Worm (Caenorhabditis elegans) whole organism, L3 larva: ENCODE results near the gene rnp-7.

Experiments used
- R02D3.7 ChIP-seq: fragments of 150-350 bp; optimal IDR thresholded peaks from 2 replicates; lab custom pipeline; 2014; ENCODE audit warnings: missing biosample characterization, missing genetic modification characterization
- ZK546.5 ChIP-seq: sonication (generic microtip); optimal IDR thresholded peaks from 2 replicates; lab custom pipeline; 2017; ENCODE audit warnings: missing biosample characterization, missing genetic modification characterization
- aly-2 ChIP-seq: fragments of 150-350 bp; optimal IDR thresholded peaks from 2 replicates; lab custom pipeline; 2014; ENCODE audit warnings: missing biosample characterization, missing genetic modification characterization
- ama-1 ChIP-seq: fragments of 150-350 bp; optimal IDR thresholded peaks from 2 replicates; lab custom pipeline; 2018
- ceh-28 ChIP-seq: fragments of 150-350 bp; optimal IDR thresholded peaks from 2 replicates; lab custom pipeline; 2014; ENCODE audit warnings: missing biosample characterization, missing genetic modification reagents, missing genetic modification characterization
- ceh-82 ChIP-seq: fragments of 150-350 bp; optimal IDR thresholded peaks from 2 replicates; lab custom pipeline; 2014; ENCODE audit warnings: missing biosample characterization, missing genetic modification characterization
- ceh-9 ChIP-seq: sonication (generic microtip); optimal IDR thresholded peaks from 2 replicates; lab custom pipeline; 2018; ENCODE audit warnings: missing biosample characterization, missing genetic modification characterization
- daf-12 ChIP-seq: fragments of 150-350 bp; optimal IDR thresholded peaks from 2 replicates; lab custom pipeline; 2014; ENCODE audit warnings: missing biosample characterization, missing genetic modification reagents, missing genetic modification characterization
- egl-27 ChIP-seq: sonication (generic microtip); optimal IDR thresholded peaks from 4 replicates; lab custom pipeline; 2017; ENCODE audit warnings: missing biosample characterization, missing genetic modification reagents, missing genetic modification characterization
- egl-5 ChIP-seq: fragments of 150-350 bp; optimal IDR thresholded peaks from 2 replicates; lab custom pipeline; 2017; ENCODE audit warnings: missing biosample characterization, missing genetic modification reagents, missing genetic modification characterization, inconsistent platforms
- elt-1 ChIP-seq: fragments of 150-350 bp; optimal IDR thresholded peaks from 2 replicates; lab custom pipeline; 2014; ENCODE audit warnings: missing biosample characterization, missing genetic modification characterization
- elt-2 ChIP-seq: sonication (generic microtip); optimal IDR thresholded peaks from 2 replicates; lab custom pipeline; 2016; ENCODE audit warnings: missing genetic modification reagents, mild to moderate bottlenecking, missing genetic modification characterization, missing compliant biosample characterization
- elt-3 ChIP-seq, 3 experiments: fragments of 150-350 bp in 1 of 3; sonication (generic microtip) in 2 of 3; optimal IDR thresholded peaks; 2 replicates in 2 of 3; 4 replicates in 1 of 3; lab custom pipeline; 2014 to 2017; ENCODE audit warnings: missing biosample characterization in 3 of 3, missing genetic modification characterization in 3 of 3
- eor-1 ChIP-seq, 2 experiments: fragments of 150-350 bp; optimal IDR thresholded peaks; 2 replicates each; lab custom pipeline; 2014 to 2018; ENCODE audit warnings: missing biosample characterization in 2 of 2, missing genetic modification characterization in 2 of 2
- fkh-10 ChIP-seq: sonication (generic microtip); optimal IDR thresholded peaks from 2 replicates; lab custom pipeline; 2017; ENCODE audit warnings: missing biosample characterization, missing genetic modification reagents, missing genetic modification characterization
- fkh-2 ChIP-seq: fragments of 150-350 bp; optimal IDR thresholded peaks from 2 replicates; lab custom pipeline; 2014; ENCODE audit warnings: missing biosample characterization, missing genetic modification reagents, missing genetic modification characterization
- fos-1 ChIP-seq: fragments of 150-350 bp; optimal IDR thresholded peaks from 2 replicates; lab custom pipeline; 2014; ENCODE audit warnings: missing biosample characterization, missing genetic modification characterization
- hmg-11 ChIP-seq: sonication (generic microtip); optimal IDR thresholded peaks from 2 replicates; lab custom pipeline; 2016; ENCODE audit warnings: missing genetic modification characterization, missing compliant biosample characterization
- jun-1 ChIP-seq: fragments of 150-350 bp; optimal IDR thresholded peaks from 2 replicates; lab custom pipeline; 2014; ENCODE audit warnings: missing biosample characterization, missing genetic modification reagents, missing genetic modification characterization
- lin-15B ChIP-seq: fragments of 150-350 bp; optimal IDR thresholded peaks from 2 replicates; lab custom pipeline; 2014; ENCODE audit warnings: missing biosample characterization, missing genetic modification characterization
- lin-39 ChIP-seq: fragments of 150-350 bp; optimal IDR thresholded peaks from 2 replicates; lab custom pipeline; 2018; ENCODE audit warnings: missing biosample characterization, missing genetic modification reagents, missing genetic modification characterization
- lsy-12 ChIP-seq: sonication (generic microtip); optimal IDR thresholded peaks from 2 replicates; lab custom pipeline; 2016; ENCODE audit warnings: mild to moderate bottlenecking, missing genetic modification characterization, missing compliant biosample characterization
- mdl-1 ChIP-seq: fragments of 150-350 bp; optimal IDR thresholded peaks from 2 replicates; lab custom pipeline; 2014; ENCODE audit warnings: missing biosample characterization, missing genetic modification characterization
- mml-1 ChIP-seq: fragments of 150-350 bp; sonication (generic microtip); optimal IDR thresholded peaks from 3 replicates; lab custom pipeline; 2014; ENCODE audit warnings: missing biosample characterization, missing genetic modification characterization
- nfya-1 ChIP-seq: sonication (generic microtip); optimal IDR thresholded peaks from 2 replicates; lab custom pipeline; 2017; ENCODE audit warnings: missing genetic modification characterization, mild to moderate bottlenecking, missing compliant biosample characterization, antibody characterized with exemption, moderate library complexity; ENCODE audit not compliant: insufficient read depth
- nhr-11 ChIP-seq: fragments of 150-350 bp; optimal IDR thresholded peaks from 2 replicates; lab custom pipeline; 2014; ENCODE audit warnings: missing biosample characterization, missing genetic modification characterization
- nhr-12 ChIP-seq: fragments of 150-350 bp; optimal IDR thresholded peaks from 2 replicates; lab custom pipeline; 2014; ENCODE audit warnings: missing biosample characterization, missing genetic modification characterization
- nhr-23 ChIP-seq: fragments of 150-350 bp; optimal IDR thresholded peaks from 2 replicates; lab custom pipeline; 2014; ENCODE audit warnings: missing biosample characterization, missing genetic modification reagents, missing genetic modification characterization
- nhr-237 ChIP-seq: fragments of 150-350 bp; optimal IDR thresholded peaks from 2 replicates; lab custom pipeline; 2014; ENCODE audit warnings: missing biosample characterization, missing genetic modification characterization
- nhr-25 ChIP-seq: sonication (generic microtip); optimal IDR thresholded peaks from 2 replicates; lab custom pipeline; 2017; ENCODE audit warnings: missing biosample characterization, missing genetic modification characterization
- nhr-28 ChIP-seq: fragments of 150-350 bp; optimal IDR thresholded peaks from 2 replicates; lab custom pipeline; 2014; ENCODE audit warnings: missing biosample characterization, missing genetic modification characterization
- nhr-43 ChIP-seq: sonication (generic microtip); optimal IDR thresholded peaks from 2 replicates; lab custom pipeline; 2016; ENCODE audit warnings: mild to moderate bottlenecking, missing genetic modification characterization, missing compliant biosample characterization; ENCODE audit not compliant: poor library complexity, severe bottlenecking
- nhr-67 ChIP-seq: fragments of 150-350 bp; optimal IDR thresholded peaks from 2 replicates; lab custom pipeline; 2014; ENCODE audit warnings: missing biosample characterization, missing genetic modification characterization
- nhr-76 ChIP-seq: fragments of 150-350 bp; sonication (generic microtip); optimal IDR thresholded peaks from 5 replicates; lab custom pipeline; 2014; ENCODE audit warnings: missing biosample characterization, missing genetic modification characterization
- nhr-77 ChIP-seq: fragments of 150-350 bp; optimal IDR thresholded peaks from 2 replicates; lab custom pipeline; 2014; ENCODE audit warnings: missing biosample characterization, missing genetic modification characterization
- pha-4 ChIP-seq: fragments of 150-350 bp; optimal IDR thresholded peaks from 2 replicates; lab custom pipeline; 2014; ENCODE audit warnings: missing biosample characterization, missing genetic modification reagents, missing genetic modification characterization
- pqm-1 ChIP-seq: fragments of 150-350 bp; optimal IDR thresholded peaks from 2 replicates; lab custom pipeline; 2017; ENCODE audit warnings: missing biosample characterization, missing genetic modification characterization, inconsistent platforms
- skn-1 ChIP-seq: fragments of 150-350 bp; optimal IDR thresholded peaks from 2 replicates; lab custom pipeline; 2014; ENCODE audit warnings: missing biosample characterization, missing genetic modification characterization
- snpc-4 ChIP-seq: fragments of 150-350 bp; optimal IDR thresholded peaks from 2 replicates; lab custom pipeline; 2014; ENCODE audit warnings: missing biosample characterization, missing genetic modification characterization
- tbx-2 ChIP-seq: sonication (generic microtip); optimal IDR thresholded peaks from 2 replicates; lab custom pipeline; 2016; ENCODE audit warnings: mild to moderate bottlenecking, missing genetic modification characterization, missing compliant biosample characterization
- unc-39 ChIP-seq: sonication (generic microtip); optimal IDR thresholded peaks from 4 replicates; lab custom pipeline; 2017; ENCODE audit warnings: missing biosample characterization, missing genetic modification characterization
- unc-62 ChIP-seq: fragments of 150-350 bp; sonication (generic microtip); optimal IDR thresholded peaks from 4 replicates; lab custom pipeline; 2014; ENCODE audit warnings: missing biosample characterization, missing genetic modification reagents, missing genetic modification characterization
- zag-1 ChIP-seq: fragments of 150-350 bp; optimal IDR thresholded peaks from 2 replicates; lab custom pipeline; 2014; ENCODE audit warnings: missing biosample characterization, missing genetic modification characterization
- ztf-11 ChIP-seq: fragments of 150-350 bp; optimal IDR thresholded peaks from 2 replicates; lab custom pipeline; 2014; ENCODE audit warnings: missing biosample characterization, missing genetic modification characterization
- ztf-4 ChIP-seq: fragments of 150-350 bp; optimal IDR thresholded peaks from 2 replicates; lab custom pipeline; 2014; ENCODE audit warnings: missing biosample characterization, missing genetic modification characterization

Gene rnp-7

ce11 chrIII:7154526-7154925 lies 6.4 kb downstream of the rnp-7 start:
- peak; percentile 16 for TF ChIP-seq jun-1 (tag; lab: Kevin White, UChicago)
- no peak for TF ChIP-seq ZK546.5 (tag; lab: Kevin White, UChicago)
- peak; percentile 30 for TF ChIP-seq elt-2 (tag; lab: Kevin White, UChicago)
- TF ChIP-seq nfya-1 = no peak

ce11 chrIII:7153747-7154238 lies 7.2 kb downstream of the rnp-7 start, which contains the start of gene ogt-1:
Gene ogt-1, minus strand, starts transcription at chrIII:7153797.
- peak; percentile 61 for TF ChIP-seq tbx-2 (tag; lab: Kevin White, UChicago)
- TF ChIP-seq nhr-67 (tag; lab: Kevin White, UChicago) = no peak
- TF ChIP-seq mdl-1 (tag; lab: Kevin White, UChicago) = peak; percentile 66
- TF ChIP-seq nhr-76 (tag; lab: Kevin White, UChicago) = no peak
- TF ChIP-seq nhr-25 (tag; lab: Kevin White, UChicago) = peak; percentile 96
- no peak for TF ChIP-seq ceh-9 (tag; lab: Kevin White, UChicago)
- TF ChIP-seq fkh-10 (GFP tag; lab: Kevin White, UChicago) = peak; percentile 39
- TF ChIP-seq lin-39 (tag; lab: Kevin White, UChicago) = no peak
- peak; percentile 43 for TF ChIP-seq nhr-77
- peak; percentile 32 for TF ChIP-seq unc-62
- TF ChIP-seq nhr-237 = no peak
- TF ChIP-seq unc-39 (tag; lab: Kevin White, UChicago) = no peak
- peak; percentile 58 for TF ChIP-seq lsy-12 (tag; lab: Kevin White, UChicago)
- no peak for TF ChIP-seq fkh-2 (tag; lab: Kevin White, UChicago)
- TF ChIP-seq nhr-11 (tag; lab: Kevin White, UChicago) = peak; percentile 6
- TF ChIP-seq egl-5 (tag; lab: Kevin White, UChicago) = peak; percentile 86
- TF ChIP-seq daf-12 (tag; lab: Kevin White, UChicago) = no peak
- no peak for TF ChIP-seq ztf-11 (tag; lab: Kevin White, UChicago)
- peak; percentile 72 for TF ChIP-seq lin-15B (tag; lab: Kevin White, UChicago)
- TF ChIP-seq mml-1 (tag; lab: Kevin White, UChicago) = no peak
- TF ChIP-seq egl-27 = peak; percentile 83
- peak in 1 of 2 experiments; percentile 45 for TF ChIP-seq eor-1 (tag; optimal IDR thresholded peaks at IDR 0.05; lab: Kevin White, UChicago)
- no peak for TF ChIP-seq ZK546.5 (tag; lab: Kevin White, UChicago)
- TF ChIP-seq hmg-11 (tag; lab: Kevin White, UChicago) = peak; percentile 86
- TF ChIP-seq nhr-23 = peak; percentile 93
- no peak for TF ChIP-seq ceh-82
- TF ChIP-seq ceh-28 (tag; lab: Kevin White, UChicago) = peak; percentile 87
- peak; percentile 62 for TF ChIP-seq elt-2 (tag; lab: Kevin White, UChicago)
- peak; percentile 70 for TF ChIP-seq fos-1 (tag; lab: Kevin White, UChicago)
- TF ChIP-seq jun-1 (tag; lab: Kevin White, UChicago) = peak; percentile 89
- peak; percentile 57 for TF ChIP-seq snpc-4 (tag; lab: Kevin White, UChicago)
- no peak for TF ChIP-seq nhr-12
- no peak for TF ChIP-seq elt-3 (tag; optimal IDR thresholded peaks at IDR 0.05; lab: Kevin White, UChicago)
- no peak for TF ChIP-seq nhr-28 (tag; lab: Kevin White, UChicago)
- TF ChIP-seq ama-1 (lab: Kevin White, UChicago) = peak; percentile 80
- TF ChIP-seq pha-4 (tag; lab: Kevin White, UChicago) = peak; percentile 94
- TF ChIP-seq skn-1 (tag; lab: Kevin White, UChicago) = peak; percentile 63
- peak; percentile 77 for TF ChIP-seq pqm-1
- peak; percentile 84 for TF ChIP-seq nhr-43
- TF ChIP-seq R02D3.7 = peak; percentile 59
- TF ChIP-seq zag-1 (tag; lab: Kevin White, UChicago) = no peak
- no peak for TF ChIP-seq aly-2 (tag; lab: Kevin White, UChicago)
- TF ChIP-seq nfya-1 = peak; percentile 94
- TF ChIP-seq ztf-4 (tag; lab: Kevin White, UChicago) = peak; percentile 52
- TF ChIP-seq elt-1 = peak; percentile 64
